Worm (Caenorhabditis elegans) whole organism, L4 larva: ENCODE measurements around the gene T05A7.13.

ENCODE experiments used
- fos-1 ChIP-seq: fragments of 150-350 bp; optimal IDR thresholded peaks from 2 replicates; lab custom pipeline; 2014; ENCODE audit warnings: missing biosample characterization, missing genetic modification characterization
- hmg-1.1 ChIP-seq: fragments of 200-800 bp; sonication (Bioruptor generic); IDR thresholded peaks from 2 replicates; pipeline ENCODE4 v1.3.6; 2022; ENCODE audit warnings: missing genetic modification reagents, missing genetic modification characterization, missing compliant biosample characterization
- jun-1 ChIP-seq: fragments of 150-350 bp; optimal IDR thresholded peaks from 2 replicates; lab custom pipeline; 2014; ENCODE audit warnings: missing biosample characterization, missing genetic modification reagents, missing genetic modification characterization
- lsy-2 ChIP-seq, 2 experiments: fragments of 150-350 bp in 1 of 2; sonication (generic microtip) in 1 of 2; optimal IDR thresholded peaks; 2 replicates each; lab custom pipeline; 2014 to 2017; ENCODE audit warnings: missing biosample characterization in 2 of 2, missing genetic modification characterization in 2 of 2
- nhr-11 ChIP-seq: fragments of 150-350 bp; optimal IDR thresholded peaks from 2 replicates; lab custom pipeline; 2014; ENCODE audit warnings: missing biosample characterization, missing genetic modification characterization
- nhr-28 ChIP-seq: fragments of 150-350 bp; optimal IDR thresholded peaks from 2 replicates; lab custom pipeline; 2014; ENCODE audit warnings: missing biosample characterization, missing genetic modification characterization
- nhr-76 ChIP-seq: fragments of 150-350 bp; optimal IDR thresholded peaks from 2 replicates; lab custom pipeline; 2014; ENCODE audit warnings: missing biosample characterization, missing genetic modification characterization
- sdz-12 ChIP-seq: fragments of 200-800 bp; sonication (Bioruptor generic); optimal IDR thresholded peaks from 2 replicates; lab custom pipeline; 2018; ENCODE audit warnings: mild to moderate bottlenecking, missing genetic modification characterization, missing compliant biosample characterization
- skn-1 ChIP-seq: fragments of 150-350 bp; optimal IDR thresholded peaks from 2 replicates; lab custom pipeline; 2014; ENCODE audit warnings: missing biosample characterization, missing genetic modification characterization
- ztf-11 ChIP-seq: fragments of 150-350 bp; optimal IDR thresholded peaks from 2 replicates; lab custom pipeline; 2014; ENCODE audit warnings: missing biosample characterization, missing genetic modification characterization

- TF ChIP-seq sdz-12 (GFP tag; lab: Kevin White, UChicago), result no peak
- no peak for TF ChIP-seq jun-1 (tag; lab: Kevin White, UChicago)
- TF ChIP-seq ztf-11 (tag; lab: Kevin White, UChicago), result no peak
- no peak for TF ChIP-seq nhr-76
- TF ChIP-seq hmg-1.1, result no peak
- no peak for TF ChIP-seq nhr-11 (tag; lab: Kevin White, UChicago)
- TF ChIP-seq nhr-28 (tag; lab: Kevin White, UChicago), result peak; percentile 49
- no peak for TF ChIP-seq skn-1 (tag; lab: Kevin White, UChicago)
- TF ChIP-seq lsy-2 (tag; optimal IDR thresholded peaks at IDR 0.05; lab: Kevin White, UChicago), result no peak
- no peak for TF ChIP-seq fos-1 (tag; lab: Kevin White, UChicago)
These were observed 22.3 kb downstream of the T05A7.13 start for ce11 chrII:4638891-4639290.
